Fruit fly (Drosophila melanogaster) whole organism, embryonic: ENCODE results near the gene CG15923.

ENCODE experiments used
- Blimp-1 ChIP-seq: fragments of 200-800 bp; sonication (Bioruptor generic); optimal IDR thresholded peaks from 3 replicates; lab custom pipeline; 2018; ENCODE audit warnings: missing biosample characterization, missing genetic modification characterization, mild to moderate bottlenecking, moderate library complexity, missing genetic modification reagents
- CG15601 ChIP-seq: fragments of 200-800 bp; sonication (Bioruptor generic); optimal IDR thresholded peaks from 3 replicates; lab custom pipeline; 2019; ENCODE audit warnings: missing biosample characterization, mild to moderate bottlenecking, missing genetic modification characterization, moderate library complexity
- CG16813 ChIP-seq: fragments of 200-800 bp; sonication (Bioruptor generic); IDR thresholded peaks from 3 replicates; pipeline ENCODE4 v1.3.6; 2022; ENCODE audit warnings: missing biosample characterization, missing genetic modification characterization; ENCODE audit not compliant: partially characterized antibody
- h ChIP-seq: fragments of >200 bp; optimal IDR thresholded peaks from 2 replicates; lab custom pipeline; 2017
- lilli ChIP-seq: fragments of 200-800 bp; sonication (Bioruptor generic); optimal IDR thresholded peaks from 3 replicates; lab custom pipeline; 2016; ENCODE audit warnings: missing biosample characterization, missing genetic modification characterization
- pan ChIP-seq, 4 experiments: fragments of >200 bp in 3 of 4; fragments of 200-800 bp in 1 of 4; sonication (Bioruptor generic) in 1 of 4; optimal IDR thresholded peaks in 3 of 4; IDR thresholded peaks in 1 of 4; 2 replicates each; pipeline versions ENCODE4 v1.3.6 to Lab custom; 2017 to 2022; ENCODE audit warnings: missing biosample characterization in 2 of 4, missing genetic modification characterization in 2 of 4, mixed read lengths in 1 of 4

- TF ChIP-seq pan (optimal IDR thresholded peaks at IDR 0.05; lab: Kevin White, UChicago) = no peak
- no peak for TF ChIP-seq pan (GFP tag; optimal IDR thresholded peaks at IDR 0.05 in 1 of 2, IDR thresholded peaks at IDR 0.05 in 1 of 2)
- TF ChIP-seq CG15601 = no peak
- TF ChIP-seq CG16813 (GFP tag; lab: Robert Waterston, UW) = no peak
- no peak for TF ChIP-seq Blimp-1 (GFP tag; lab: Kevin White, UChicago)
- TF ChIP-seq lilli (GFP tag; lab: Kevin White, UChicago) = no peak
- no peak for TF ChIP-seq h
These were observed 21.4 kb downstream of the CG15923 start for dm6 chr3R:20595145-20595812.
